Worm (Caenorhabditis elegans) whole organism, L4 larva: ENCODE data around the gene trpl-2.
"Not testable (repeated sequence)": the region's sequence is repeated elsewhere in the genome, so short reads cannot be mapped to it uniquely, and the experiment has no call there.

ENCODE experiments used
- ama-1 ChIP-seq: fragments of 150-350 bp; optimal IDR thresholded peaks from 2 replicates; lab custom pipeline; 2014; ENCODE audit warnings: inconsistent platforms, mixed read lengths
- ces-1 ChIP-seq: fragments of 150-350 bp; sonication (generic microtip); optimal IDR thresholded peaks from 4 replicates; lab custom pipeline; 2014; ENCODE audit warnings: missing biosample characterization, missing genetic modification reagents, missing genetic modification characterization
- snpc-4 ChIP-seq: fragments of 150-350 bp; optimal IDR thresholded peaks from 2 replicates; lab custom pipeline; 2014; ENCODE audit warnings: missing biosample characterization, missing genetic modification characterization

ce11 chrIV:4348146-4348545 lies 21.7 kb downstream of the trpl-2 start, which contains the start of gene W03B1.5:
- TF ChIP-seq snpc-4 (tag; lab: Kevin White, UChicago); ama-1 (lab: Kevin White, UChicago); ces-1 (GFP tag; lab: Kevin White, UChicago): not testable (repeated sequence)
